Worm (Caenorhabditis elegans): ENCODE measurements around the gene qns-1.

DNA sequence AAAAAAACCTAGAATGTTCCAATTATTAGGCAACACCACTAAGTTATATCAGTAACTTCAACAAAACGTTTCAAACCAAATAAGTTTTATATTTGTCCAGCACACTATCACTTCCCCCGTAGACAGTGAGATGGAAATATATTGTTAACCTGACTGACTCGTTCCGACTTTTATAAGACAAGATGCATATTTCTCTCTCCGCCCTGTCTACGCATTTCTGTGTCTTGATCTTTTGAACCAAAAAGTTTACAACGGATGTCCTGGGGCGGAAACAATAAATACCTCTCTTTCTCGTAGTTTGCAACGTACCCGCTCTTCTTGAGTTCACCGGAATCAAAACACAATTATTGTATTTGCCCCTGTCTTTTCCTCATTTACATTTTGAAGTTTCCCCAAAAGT, 32.2 kb upstream of the qns-1 start:
- TF ChIP-seq cebp-2 (GFP tag; IDR thresholded peaks at IDR 0.05) (no peak), madf-3 (GFP tag; IDR thresholded peaks at IDR 0.05) (no peak), pha-4 (tag; optimal IDR thresholded peaks at IDR 0.05) (no peak), let-607 (tag; optimal IDR thresholded peaks at IDR 0.05) (no peak), ama-1 (optimal IDR thresholded peaks at IDR 0.05) (no peak), ama-1 (GFP tag; optimal IDR thresholded peaks at IDR 0.05) (no peak), ztf-25 (GFP tag; IDR thresholded peaks at IDR 0.05) (no peak), snpc-1.1 (tag; optimal IDR thresholded peaks at IDR 0.05; ENCODE audit: insufficient read depth) (no peak), ceh-100 (GFP tag; IDR thresholded peaks at IDR 0.05) (no peak), egrh-3 (GFP tag; IDR thresholded peaks at IDR 0.05) (no peak), K11D2.4 (GFP tag; IDR thresholded peaks at IDR 0.05) (no peak), rpc-1 (optimal IDR thresholded peaks at IDR 0.05) (no peak), rpc-1 (tag; optimal IDR thresholded peaks at IDR 0.05) (no peak), snpc-1.3 (tag; optimal IDR thresholded peaks at IDR 0.05; ENCODE audit: insufficient read depth) (no peak)

All from whole organism, young adult.